Fruit fly (Drosophila melanogaster) whole organism, embryonic: ENCODE data around the gene Rpn12.
A peak's percentile ranks its signal among the peaks of the same experiment; 100 is the strongest.

Source experiments
- Abd-B ChIP-seq: fragments of 200-800 bp; sonication (Bioruptor generic); optimal IDR thresholded peaks from 2 replicates; lab custom pipeline; 2018; ENCODE audit warnings: missing biosample characterization, mild to moderate bottlenecking, missing genetic modification characterization, moderate library complexity
- Aef1 ChIP-seq: fragments of 200-800 bp; sonication (Bioruptor generic); IDR thresholded peaks from 3 replicates; pipeline ENCODE4 v1.3.6; 2022; ENCODE audit warnings: missing biosample characterization, missing genetic modification characterization
- Antp ChIP-seq: fragments of 200-800 bp; sonication (Bioruptor generic); optimal IDR thresholded peaks from 3 replicates; lab custom pipeline; 2016; ENCODE audit warnings: missing biosample characterization, missing genetic modification characterization
- CG10209 ChIP-seq: fragments of 200-800 bp; sonication (Bioruptor generic); optimal IDR thresholded peaks from 3 replicates; lab custom pipeline; 2017; ENCODE audit warnings: missing biosample characterization, mild to moderate bottlenecking, missing genetic modification characterization, missing genetic modification reagents
- CG10274 ChIP-seq: fragments of 200-800 bp; sonication (Bioruptor generic); optimal IDR thresholded peaks from 3 replicates; lab custom pipeline; 2017; ENCODE audit warnings: missing biosample characterization, mild to moderate bottlenecking, missing genetic modification characterization
- CG10321 ChIP-seq: fragments of 200-800 bp; sonication (Bioruptor generic); IDR thresholded peaks from 2 replicates; pipeline ENCODE4 v1.3.6; 2022; ENCODE audit warnings: missing biosample characterization, missing genetic modification characterization
- CG10565 ChIP-seq: fragments of 200-800 bp; sonication (Bioruptor generic); optimal IDR thresholded peaks from 3 replicates; lab custom pipeline; 2016; ENCODE audit warnings: missing biosample characterization, mild to moderate bottlenecking, missing genetic modification characterization
- CG10654 ChIP-seq: fragments of 200-800 bp; sonication (Bioruptor generic); optimal IDR thresholded peaks from 2 replicates; lab custom pipeline; 2016; ENCODE audit warnings: missing biosample characterization, missing genetic modification characterization
- CG11247 ChIP-seq: fragments of 200-800 bp; sonication (Bioruptor generic); IDR thresholded peaks from 2 replicates; pipeline ENCODE4 v1.3.6; 2022; ENCODE audit warnings: missing biosample characterization, missing genetic modification characterization
- CG1233 ChIP-seq: fragments of 200-800 bp; sonication (Bioruptor generic); optimal IDR thresholded peaks from 4 replicates; lab custom pipeline; 2018; ENCODE audit warnings: missing biosample characterization, mild to moderate bottlenecking, missing genetic modification characterization
- CG12744 ChIP-seq: fragments of 200-800 bp; sonication (Bioruptor generic); optimal IDR thresholded peaks from 2 replicates; lab custom pipeline; 2016; ENCODE audit warnings: missing biosample characterization, missing genetic modification characterization
- CG18011 ChIP-seq: fragments of 200-800 bp; sonication (Bioruptor generic); optimal IDR thresholded peaks from 2 replicates; lab custom pipeline; 2017; ENCODE audit warnings: missing biosample characterization, missing genetic modification characterization, mild to moderate bottlenecking, moderate library complexity, missing genotype
- CG18476 ChIP-seq: fragments of 200-800 bp; sonication (Bioruptor generic); optimal IDR thresholded peaks from 2 replicates; lab custom pipeline; 2016; ENCODE audit warnings: missing biosample characterization, mild to moderate bottlenecking, missing genetic modification characterization
- CG2116 ChIP-seq: fragments of 200-800 bp; sonication (Bioruptor generic); optimal IDR thresholded peaks from 3 replicates; lab custom pipeline; 2018; ENCODE audit warnings: missing biosample characterization, mild to moderate bottlenecking, missing genetic modification characterization
- CG2202 ChIP-seq: fragments of 200-800 bp; sonication (Bioruptor generic); optimal IDR thresholded peaks from 2 replicates; lab custom pipeline; 2018; ENCODE audit warnings: missing biosample characterization, mild to moderate bottlenecking, missing genetic modification characterization
- CG30431 ChIP-seq: fragments of 200-800 bp; sonication (Bioruptor generic); optimal IDR thresholded peaks from 2 replicates; lab custom pipeline; 2017; ENCODE audit warnings: missing biosample characterization, missing genetic modification characterization
- CG31441 ChIP-seq: fragments of 200-800 bp; sonication (Bioruptor generic); IDR thresholded peaks from 2 replicates; pipeline ENCODE4 v1.3.6; 2022; ENCODE audit warnings: missing biosample characterization, missing genetic modification characterization
- CG4328 ChIP-seq: fragments of 200-800 bp; sonication (Bioruptor generic); optimal IDR thresholded peaks from 3 replicates; lab custom pipeline; 2017; ENCODE audit warnings: missing biosample characterization, missing genetic modification reagents, missing genetic modification characterization
- CG4854 ChIP-seq: fragments of 200-800 bp; sonication (Bioruptor generic); optimal IDR thresholded peaks from 2 replicates; lab custom pipeline; 2016; ENCODE audit warnings: missing biosample characterization, missing genetic modification characterization, inconsistent platforms
- CG5245 ChIP-seq: fragments of 200-800 bp; sonication (Bioruptor generic); optimal IDR thresholded peaks from 3 replicates; lab custom pipeline; 2016; ENCODE audit warnings: missing biosample characterization, missing genetic modification characterization
- CG6689 ChIP-seq: fragments of 200-800 bp; sonication (Bioruptor generic); IDR thresholded peaks from 2 replicates; pipeline ENCODE4 v1.3.6; 2022; ENCODE audit warnings: missing biosample characterization, missing genetic modification characterization
- CG6765 ChIP-seq: fragments of 200-800 bp; sonication (Bioruptor generic); optimal IDR thresholded peaks from 3 replicates; lab custom pipeline; 2017; ENCODE audit warnings: missing biosample characterization, mild to moderate bottlenecking, missing genetic modification characterization
- CG7839 ChIP-seq: fragments of 200-800 bp; sonication (Bioruptor generic); optimal IDR thresholded peaks from 3 replicates; lab custom pipeline; 2018; ENCODE audit warnings: missing biosample characterization, mild to moderate bottlenecking, missing genetic modification characterization, moderate library complexity
- CG9727 ChIP-seq: fragments of 200-800 bp; sonication (Bioruptor generic); optimal IDR thresholded peaks from 3 replicates; lab custom pipeline; 2017; ENCODE audit warnings: missing biosample characterization, mild to moderate bottlenecking, missing genetic modification characterization
- CG9817 ChIP-seq: fragments of 200-800 bp; sonication (Bioruptor generic); optimal IDR thresholded peaks from 2 replicates; lab custom pipeline; 2018; ENCODE audit warnings: missing biosample characterization, mild to moderate bottlenecking, missing genetic modification characterization, moderate library complexity
- CG9876 ChIP-seq: fragments of 200-800 bp; sonication (Bioruptor generic); optimal IDR thresholded peaks from 2 replicates; lab custom pipeline; 2016; ENCODE audit warnings: missing biosample characterization, missing genetic modification characterization
- Dp ChIP-seq: fragments of 200-800 bp; sonication (Bioruptor generic); optimal IDR thresholded peaks from 2 replicates; lab custom pipeline; 2018; ENCODE audit warnings: missing biosample characterization, mild to moderate bottlenecking, missing genetic modification characterization, moderate library complexity
- Ets65A ChIP-seq: fragments of 200-800 bp; sonication (Bioruptor generic); peaks from one replicate; lab custom pipeline; 2016; ENCODE audit warnings: missing biosample characterization, missing genetic modification characterization
- Ets97D ChIP-seq: fragments of 200-800 bp; sonication (Bioruptor generic); optimal IDR thresholded peaks from 3 replicates; lab custom pipeline; 2016; ENCODE audit warnings: missing biosample characterization, missing genetic modification characterization
- Gug ChIP-seq: fragments of 200-800 bp; sonication (Bioruptor generic); IDR thresholded peaks from 4 replicates; pipeline ENCODE4 v1.3.6; 2022; ENCODE audit warnings: missing biosample characterization, missing genetic modification characterization
- Mad ChIP-seq: fragments of 200-800 bp; sonication (Bioruptor generic); optimal IDR thresholded peaks from 2 replicates; lab custom pipeline; 2016; ENCODE audit warnings: missing biosample characterization, missing genetic modification characterization
- Nf-YB ChIP-seq: fragments of 200-800 bp; sonication (Bioruptor generic); optimal IDR thresholded peaks from 3 replicates; lab custom pipeline; 2019; ENCODE audit warnings: missing biosample characterization, mild to moderate bottlenecking, missing genetic modification characterization, moderate library complexity
- Ptx1 ChIP-seq: fragments of 200-800 bp; sonication (Bioruptor generic); IDR thresholded peaks from 2 replicates; pipeline ENCODE4 v1.3.6; 2022; ENCODE audit warnings: missing biosample characterization, missing genetic modification characterization
- Tbp ChIP-seq: fragments of >200 bp; optimal IDR thresholded peaks from 2 replicates; lab custom pipeline; 2018; ENCODE audit warnings: missing biosample characterization, missing genetic modification characterization
- ab ChIP-seq: fragments of 200-800 bp; sonication (Bioruptor generic); optimal IDR thresholded peaks from 2 replicates; lab custom pipeline; 2016; ENCODE audit warnings: missing biosample characterization, missing genetic modification characterization
- cwo ChIP-seq: fragments of 200-800 bp; sonication (Bioruptor generic); optimal IDR thresholded peaks from 3 replicates; lab custom pipeline; 2017; ENCODE audit warnings: missing biosample characterization, missing genetic modification characterization, mild to moderate bottlenecking, moderate library complexity, missing genetic modification reagents
- disco-r ChIP-seq: fragments of 200-800 bp; sonication (Bioruptor generic); optimal IDR thresholded peaks from 2 replicates; lab custom pipeline; 2016; ENCODE audit warnings: missing biosample characterization, missing genetic modification characterization
- dm ChIP-seq: fragments of 200-800 bp; sonication (Bioruptor generic); optimal IDR thresholded peaks from 3 replicates; lab custom pipeline; 2016; ENCODE audit warnings: missing biosample characterization, missing genetic modification characterization
- gfzf ChIP-seq: fragments of 200-800 bp; sonication (Bioruptor generic); optimal IDR thresholded peaks from 2 replicates; lab custom pipeline; 2016; ENCODE audit warnings: missing biosample characterization, mild to moderate bottlenecking, missing genetic modification characterization, moderate library complexity
- gro ChIP-seq: fragments of 200-800 bp; sonication (Bioruptor generic); optimal IDR thresholded peaks from 2 replicates; lab custom pipeline; 2016; ENCODE audit warnings: missing biosample characterization, missing genetic modification characterization
- inv ChIP-seq: fragments of 200-800 bp; sonication (Bioruptor generic); IDR thresholded peaks from 2 replicates; pipeline ENCODE4 v1.3.6; 2022; ENCODE audit warnings: missing biosample characterization, missing genetic modification characterization; ENCODE audit not compliant: partially characterized antibody
- jing ChIP-seq: fragments of 200-800 bp; sonication (Bioruptor generic); optimal IDR thresholded peaks from 2 replicates; lab custom pipeline; 2018; ENCODE audit warnings: missing biosample characterization, mild to moderate bottlenecking, missing genetic modification characterization
- jumu ChIP-seq: fragments of 200-800 bp; sonication (Bioruptor generic); optimal IDR thresholded peaks from 3 replicates; lab custom pipeline; 2016; ENCODE audit warnings: missing biosample characterization, missing genetic modification characterization
- lilli ChIP-seq: fragments of 200-800 bp; sonication (Bioruptor generic); optimal IDR thresholded peaks from 3 replicates; lab custom pipeline; 2016; ENCODE audit warnings: missing biosample characterization, missing genetic modification characterization
- lmd ChIP-seq: fragments of 200-800 bp; sonication (Bioruptor generic); IDR thresholded peaks from 2 replicates; pipeline ENCODE4 v1.3.6; 2022; ENCODE audit warnings: missing biosample characterization, missing genetic modification characterization
- nerfin-2 ChIP-seq: fragments of 200-800 bp; sonication (Bioruptor generic); IDR thresholded peaks from 2 replicates; pipeline ENCODE4 v1.3.6; 2022; ENCODE audit warnings: missing biosample characterization, missing genetic modification characterization; ENCODE audit not compliant: partially characterized antibody
- ranshi ChIP-seq: fragments of 200-800 bp; sonication (Bioruptor generic); IDR thresholded peaks from 2 replicates; pipeline ENCODE4 v1.3.6; 2022; ENCODE audit warnings: missing biosample characterization, missing genetic modification characterization
- sim ChIP-seq: fragments of 200-800 bp; sonication (Bioruptor generic); IDR thresholded peaks from 2 replicates; pipeline ENCODE4 v1.3.6; 2022; ENCODE audit warnings: missing biosample characterization, missing genetic modification characterization
- stc ChIP-seq: fragments of 200-800 bp; sonication (Bioruptor generic); IDR thresholded peaks from 2 replicates; pipeline ENCODE4 v1.3.6; 2022; ENCODE audit warnings: missing biosample characterization, missing genetic modification characterization
- wor ChIP-seq: fragments of 200-800 bp; sonication (Bioruptor generic); IDR thresholded peaks from 2 replicates; pipeline ENCODE4 v1.3.6; 2022; ENCODE audit warnings: missing biosample characterization, missing genetic modification characterization
- zen2 ChIP-seq: fragments of 200-800 bp; sonication (Bioruptor generic); IDR thresholded peaks from 3 replicates; pipeline ENCODE4 v1.3.6; 2022; ENCODE audit warnings: missing biosample characterization, missing genetic modification characterization; ENCODE audit not compliant: partially characterized antibody

The Rpn12 gene

dm6 chr3L:16533932-16534331, 48.9 kb upstream of the Rpn12 start (continued):
- TF ChIP-seq disco-r (GFP tag; lab: Kevin White, UChicago) (peak; percentile 43), Gug (peak; percentile 47; the same call in 2 of the 4 replicates), CG10565 (GFP tag; lab: Kevin White, UChicago) (peak; percentile 18), lilli (GFP tag; lab: Kevin White, UChicago) (peak; percentile 80), gro (GFP tag; lab: Kevin White, UChicago) (no peak), CG4854 (GFP tag; lab: Kevin White, UChicago) (peak; percentile 58), Ptx1 (GFP tag; lab: Robert Waterston, UW) (peak; percentile 79), gfzf (GFP tag; lab: Kevin White, UChicago) (no peak), lmd (GFP tag; lab: Robert Waterston, UW) (peak; percentile 81), CG2116 (GFP tag; lab: Kevin White, UChicago) (peak; percentile 22), CG12744 (GFP tag; lab: Kevin White, UChicago) (peak; percentile 62), ab (GFP tag; lab: Kevin White, UChicago) (peak; percentile 62), stc (peak; percentile 52; the same call in 1 of the 2 replicates), nerfin-2 (GFP tag; lab: Robert Waterston, UW) (no peak), Mad (GFP tag; lab: Kevin White, UChicago) (peak; percentile 65), jing (GFP tag; lab: Kevin White, UChicago) (peak; percentile 60), dm (peak; percentile 49), Dp (GFP tag; lab: Kevin White, UChicago) (no peak), CG11247 (GFP tag; lab: Robert Waterston, UW) (0 out of 2 replicates have a peak, but pooled peaks have one; percentile 37), CG2202 (peak; percentile 67), zen2 (no peak), Ets65A (GFP tag; lab: Kevin White, UChicago) (peak; percentile 93), CG10274 (peak; percentile 58), CG9727 (GFP tag; lab: Kevin White, UChicago) (peak; percentile 84), CG10321 (GFP tag; lab: Robert Waterston, UW) (no peak), Abd-B (GFP tag; lab: Kevin White, UChicago) (peak; percentile 79), CG10654 (GFP tag; lab: Kevin White, UChicago) (peak; percentile 67), CG4328 (GFP tag; lab: Kevin White, UChicago) (peak; percentile 70), cwo (GFP tag; lab: Kevin White, UChicago) (peak; percentile 85), CG31441 (GFP tag; lab: Robert Waterston, UW) (peak; percentile 88), CG10209 (GFP tag; lab: Kevin White, UChicago) (peak; percentile 81), Antp (GFP tag; lab: Kevin White, UChicago) (peak; percentile 64), CG6689 (GFP tag; lab: Robert Waterston, UW) (peak; percentile 77), sim (GFP tag; lab: Robert Waterston, UW) (no peak), Aef1 (GFP tag; lab: Robert Waterston, UW) (peak; percentile 77), inv (GFP tag; lab: Robert Waterston, UW) (no peak), CG1233 (GFP tag; lab: Kevin White, UChicago) (peak; percentile 79), CG7839 (tag; lab: Kevin White, UChicago) (peak; percentile 88), Tbp (GFP tag; lab: Kevin White, UChicago) (no peak), CG9876 (peak; percentile 46), CG9817 (tag; lab: Kevin White, UChicago) (peak; percentile 86), CG18011 (peak; percentile 49), CG5245 (GFP tag; lab: Kevin White, UChicago) (peak; percentile 77), wor (peak; percentile 80), Nf-YB (GFP tag; lab: Kevin White, UChicago) (peak; percentile 64), CG30431 (GFP tag; lab: Kevin White, UChicago) (peak; percentile 70), ranshi (GFP tag; lab: Robert Waterston, UW) (peak; percentile 70; the same call in 1 of the 2 replicates), jumu (GFP tag; lab: Kevin White, UChicago) (peak; percentile 67), CG6765 (peak; percentile 40), CG18476 (peak; percentile 81), Ets97D (no peak)
